Fruit fly (Drosophila melanogaster): ENCODE results near the gene CG3662.
A peak's percentile ranks its signal among the peaks of the same experiment; 100 is the strongest.

- no peak for TF ChIP-seq ttk (optimal IDR thresholded peaks at IDR 0.05)
- no peak for TF ChIP-seq Sin3A (optimal IDR thresholded peaks at IDR 0.05)
- TF ChIP-seq Myc (optimal IDR thresholded peaks at IDR 0.05) = no peak
- TF ChIP-seq psq (optimal IDR thresholded peaks at IDR 0.05) = no peak
- TF ChIP-seq h (optimal IDR thresholded peaks at IDR 0.05) = peak; percentile 41
Measured at dm6 chr2L:825768-826263, 4.7 kb downstream of the CG3662 start, which contains the start of the genes CG3862 and dock.

Data from Kc167 (cell line).